Worm (Caenorhabditis elegans): ENCODE measurements around the gene mnk-1.

Gene mnk-1

ce11 chrII:10537571-10537970 is 17.3 kb downstream of the mnk-1 start, which contains the start of gene R166.2:
Gene R166.2, minus strand, starts transcription at chrII:10537671.
- TF ChIP-seq nhr-12 (tag; optimal IDR thresholded peaks at IDR 0.05) (no peak), ztf-4 (tag; optimal IDR thresholded peaks at IDR 0.05) (no peak), ama-1 (optimal IDR thresholded peaks at IDR 0.05) (no peak), nhr-129 (tag; optimal IDR thresholded peaks at IDR 0.05) (no peak), aly-2 (tag; optimal IDR thresholded peaks at IDR 0.05) (no peak), nhr-10 (tag; optimal IDR thresholded peaks at IDR 0.05) (no peak), nhr-77 (tag; optimal IDR thresholded peaks at IDR 0.05) (no peak), nhr-11 (tag; optimal IDR thresholded peaks at IDR 0.05) (no peak), gmeb-1 (tag; optimal IDR thresholded peaks at IDR 0.05) (no peak), dmd-4 (tag; optimal IDR thresholded peaks at IDR 0.05) (no peak), unc-62 (GFP tag; optimal IDR thresholded peaks at IDR 0.05) (no peak)

DNA sequence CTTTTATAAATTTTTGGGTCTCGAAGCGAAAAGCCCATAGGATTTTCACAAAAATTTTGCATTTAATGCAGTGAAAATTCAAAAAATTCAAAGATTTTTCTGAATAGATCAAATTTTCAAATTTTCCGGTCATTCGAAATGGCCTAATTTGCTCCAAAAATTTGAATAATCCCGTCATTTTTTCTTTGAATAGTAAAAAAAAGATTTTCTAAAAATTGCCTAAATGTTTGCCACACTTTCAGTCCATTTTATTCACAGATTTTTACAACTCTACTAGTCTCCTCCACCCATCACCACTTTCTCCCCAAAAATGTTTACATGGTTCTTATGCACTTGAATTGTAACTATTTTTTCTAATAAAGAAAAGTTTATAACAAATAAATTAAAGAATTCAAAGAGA is 20.9 kb downstream of the mnk-1 start:
- no peak for TF ChIP-seq C34F6.9 (tag; optimal IDR thresholded peaks at IDR 0.05)
- no peak for TF ChIP-seq crh-2 (tag; optimal IDR thresholded peaks at IDR 0.05)
- TF ChIP-seq egl-27 (tag; optimal IDR thresholded peaks at IDR 0.05), result no peak
- no peak for TF ChIP-seq F13H6.1 (tag; optimal IDR thresholded peaks at IDR 0.05)
- no peak for TF ChIP-seq lsy-2 (tag; optimal IDR thresholded peaks at IDR 0.05)
- no peak for TF ChIP-seq sem-4 (tag; optimal IDR thresholded peaks at IDR 0.05)
- no peak for TF ChIP-seq unc-55 (GFP tag; optimal IDR thresholded peaks at IDR 0.05)
- no peak for TF ChIP-seq nhr-12 (tag; optimal IDR thresholded peaks at IDR 0.05)
- TF ChIP-seq alr-1 (tag; optimal IDR thresholded peaks at IDR 0.05), result no peak
- TF ChIP-seq nhr-10 (tag; optimal IDR thresholded peaks at IDR 0.05), result no peak
- no peak for TF ChIP-seq lin-11 (tag; optimal IDR thresholded peaks at IDR 0.05)
- no peak for TF ChIP-seq ceh-82 (tag; optimal IDR thresholded peaks at IDR 0.05)
- TF ChIP-seq skn-1 (tag; optimal IDR thresholded peaks at IDR 0.05), result no peak
- no peak for TF ChIP-seq lin-13 (GFP tag; optimal IDR thresholded peaks at IDR 0.05)
- TF ChIP-seq sma-3 (GFP tag; optimal IDR thresholded peaks at IDR 0.05), result no peak
- no peak for TF ChIP-seq mbf-1 (tag; optimal IDR thresholded peaks at IDR 0.05)
- no peak for TF ChIP-seq nhr-129 (tag; optimal IDR thresholded peaks at IDR 0.05)
- TF ChIP-seq lin-39 (tag; optimal IDR thresholded peaks at IDR 0.05), result no peak

ce11 chrII:10531604-10532003 is 23.2 kb downstream of the mnk-1 start:
- TF ChIP-seq elt-1 (tag; optimal IDR thresholded peaks at IDR 0.05) (no peak), nhr-6 (tag; optimal IDR thresholded peaks at IDR 0.05) (no peak), mdl-1 (tag; optimal IDR thresholded peaks at IDR 0.05) (no peak), nhr-237 (tag; optimal IDR thresholded peaks at IDR 0.05) (no peak), ceh-82 (tag; optimal IDR thresholded peaks at IDR 0.05) (no peak), gmeb-1 (tag; optimal IDR thresholded peaks at IDR 0.05) (no peak), ama-1 (optimal IDR thresholded peaks at IDR 0.05) (no peak), zag-1 (tag; optimal IDR thresholded peaks at IDR 0.05) (no peak)

DNA sequence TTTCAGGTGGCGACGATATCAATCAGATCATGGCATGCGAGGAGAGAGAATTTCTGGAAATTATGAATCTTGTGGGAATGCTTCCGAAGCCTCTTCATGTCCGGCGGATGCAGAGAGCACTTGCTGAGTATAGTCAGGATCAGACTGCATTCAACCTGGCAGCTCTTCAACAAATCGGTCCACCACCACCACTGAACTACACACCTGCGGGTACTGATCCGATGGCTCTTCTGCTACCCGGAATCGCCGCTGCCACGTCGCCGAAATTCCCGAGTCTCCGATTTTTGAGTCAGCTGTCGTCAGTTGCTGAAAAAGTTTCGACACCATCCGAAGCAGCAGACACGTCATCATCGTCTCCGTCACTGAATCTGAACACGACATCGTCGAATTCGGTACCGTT is 23.9 kb downstream of the mnk-1 start:
- no peak for TF ChIP-seq mbf-1 (tag; optimal IDR thresholded peaks at IDR 0.05)
- no peak for TF ChIP-seq elt-3 (tag; optimal IDR thresholded peaks at IDR 0.05)
- TF ChIP-seq Y55F3AM.14 (GFP tag; optimal IDR thresholded peaks at IDR 0.05), result no peak
- no peak for TF ChIP-seq mdl-1 (tag; optimal IDR thresholded peaks at IDR 0.05)
- TF ChIP-seq elt-1 (tag; optimal IDR thresholded peaks at IDR 0.05), result no peak
- TF ChIP-seq mab-5 (tag; optimal IDR thresholded peaks at IDR 0.05), result no peak
- no peak for TF ChIP-seq ZK546.5 (tag; optimal IDR thresholded peaks at IDR 0.05)
- no peak for TF ChIP-seq lsy-2 (tag; optimal IDR thresholded peaks at IDR 0.05)
- TF ChIP-seq ztf-1 (GFP tag; conservative IDR thresholded peaks at IDR 0.05), result no peak
- no peak for TF ChIP-seq unc-39 (tag; optimal IDR thresholded peaks at IDR 0.05)
- no peak for TF ChIP-seq C34F6.9 (tag; optimal IDR thresholded peaks at IDR 0.05)
- TF ChIP-seq nhr-11 (tag; optimal IDR thresholded peaks at IDR 0.05), result no peak
- TF ChIP-seq sem-4 (tag; optimal IDR thresholded peaks at IDR 0.05), result no peak
- TF ChIP-seq nhr-10 (tag; optimal IDR thresholded peaks at IDR 0.05), result no peak
- no peak for TF ChIP-seq gmeb-1 (tag; optimal IDR thresholded peaks at IDR 0.05)
- no peak for TF ChIP-seq alr-1 (tag; optimal IDR thresholded peaks at IDR 0.05)
- TF ChIP-seq R02D3.7 (tag; optimal IDR thresholded peaks at IDR 0.05), result no peak
- TF ChIP-seq snpc-4 (tag; optimal IDR thresholded peaks at IDR 0.05), result no peak
- no peak for TF ChIP-seq ztf-11 (tag; optimal IDR thresholded peaks at IDR 0.05)
- TF ChIP-seq lin-13 (GFP tag; optimal IDR thresholded peaks at IDR 0.05), result no peak

All from whole organism, L2 larva.